Fruit fly (Drosophila melanogaster) S2 (cell line): ENCODE data around the gene CIA30.

Experiments
- CG8478 ChIP-seq: fragments of >200 bp; optimal IDR thresholded peaks from 2 replicates; lab custom pipeline; 2018
- CTCF ChIP-seq, 2 experiments: fragments of >200 bp; optimal IDR thresholded peaks; 2 replicates each; lab custom pipeline; 2018

DNA sequence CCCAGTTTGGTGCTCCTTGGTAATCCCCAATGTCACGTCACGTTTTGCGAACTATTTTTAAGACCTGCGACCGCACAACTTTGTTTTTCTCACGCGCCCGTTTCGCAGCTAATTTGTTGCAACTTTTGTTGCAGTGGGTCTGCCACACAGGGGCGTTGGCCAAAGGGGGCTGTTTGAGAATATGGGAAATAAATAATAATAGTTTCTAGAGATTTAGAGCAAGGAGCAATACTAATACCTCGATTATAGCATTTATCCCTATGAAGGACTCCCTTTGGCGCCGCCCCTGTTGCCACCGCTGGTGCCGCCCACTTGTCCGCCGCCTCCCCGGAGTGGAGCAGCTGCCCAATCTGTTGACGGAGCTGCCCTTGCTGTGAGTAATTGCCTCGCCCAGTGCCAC is 18.5 kb downstream of the CIA30 start:
- TF ChIP-seq CG8478 (lab: Kevin White, UChicago) (no peak), CTCF (optimal IDR thresholded peaks at IDR 0.05; lab: Kevin White, UChicago) (no peak)
